Worm (Caenorhabditis elegans) whole organism, early embryonic: Measurements from ENCODE around the gene F46B6.9.

Experiments
- B0310.2 ChIP-seq: sonication (generic microtip); optimal IDR thresholded peaks from 2 replicates; lab custom pipeline; 2016; ENCODE audit warnings: mild to moderate bottlenecking, missing genetic modification characterization, missing compliant biosample characterization
- F13C5.2 ChIP-seq: sonication (generic microtip); optimal IDR thresholded peaks from 2 replicates; lab custom pipeline; 2017; ENCODE audit warnings: mild to moderate bottlenecking, missing genetic modification characterization, inconsistent platforms, missing compliant biosample characterization
- aly-1 ChIP-seq: sonication (generic microtip); optimal IDR thresholded peaks from 2 replicates; lab custom pipeline; 2016; ENCODE audit warnings: missing genetic modification characterization, missing compliant biosample characterization
- ama-1 ChIP-seq: fragments of 150-350 bp; optimal IDR thresholded peaks from 2 replicates; lab custom pipeline; 2014
- ceh-13 ChIP-seq: fragments of 200-800 bp; sonication (Bioruptor generic); optimal IDR thresholded peaks from 2 replicates; lab custom pipeline; 2018; ENCODE audit warnings: mild to moderate bottlenecking, missing genetic modification characterization, missing compliant biosample characterization
- ceh-36 ChIP-seq: sonication (generic microtip); optimal IDR thresholded peaks from 2 replicates; lab custom pipeline; 2016; ENCODE audit warnings: missing genetic modification characterization, inconsistent platforms, missing compliant biosample characterization
- ets-7 ChIP-seq: sonication (generic microtip); optimal IDR thresholded peaks from 2 replicates; lab custom pipeline; 2016; ENCODE audit warnings: missing genotype, missing genetic modification characterization, missing compliant biosample characterization
- flt-1 ChIP-seq: fragments of 200-800 bp; sonication (Bioruptor generic); IDR thresholded peaks from 2 replicates; pipeline ENCODE4 v1.3.6; 2022; ENCODE audit warnings: missing genetic modification characterization, missing compliant biosample characterization
- hmbx-1 ChIP-seq: sonication (generic microtip); optimal IDR thresholded peaks from 2 replicates; lab custom pipeline; 2016; ENCODE audit warnings: mild to moderate bottlenecking, missing genetic modification characterization, missing compliant biosample characterization
- hmg-4 ChIP-seq: fragments of 200-800 bp; sonication (Bioruptor generic); optimal IDR thresholded peaks from 2 replicates; lab custom pipeline; 2018; ENCODE audit warnings: mild to moderate bottlenecking, missing genetic modification characterization, missing compliant biosample characterization
- hnd-1 ChIP-seq: sonication (generic microtip); optimal IDR thresholded peaks from 2 replicates; lab custom pipeline; 2016; ENCODE audit warnings: missing genetic modification characterization, missing compliant biosample characterization
- pes-1 ChIP-seq: fragments of 200-800 bp; sonication (Bioruptor generic); IDR thresholded peaks from 2 replicates; pipeline ENCODE4 v1.3.6; 2022; ENCODE audit warnings: missing genetic modification reagents, missing genetic modification characterization, missing compliant biosample characterization
- scrt-1 ChIP-seq: fragments of 200-800 bp; sonication (Bioruptor generic); IDR thresholded peaks from 2 replicates; pipeline ENCODE4 v1.3.6; 2022; ENCODE audit warnings: missing genetic modification characterization, missing compliant biosample characterization
- sea-1 ChIP-seq: fragments of 200-800 bp; sonication (Bioruptor generic); conservative IDR thresholded peaks from 2 replicates; pipeline ENCODE4 v1.3.6; 2022; ENCODE audit warnings: missing genetic modification characterization, missing compliant biosample characterization
- tbx-11 ChIP-seq: fragments of 200-800 bp; sonication (Bioruptor generic); IDR thresholded peaks from 2 replicates; pipeline ENCODE4 v1.3.6; 2022; ENCODE audit warnings: missing genetic modification characterization, missing compliant biosample characterization
- tbx-37 ChIP-seq: fragments of 200-800 bp; sonication (Bioruptor generic); conservative IDR thresholded peaks from 2 replicates; pipeline ENCODE4 v1.3.6; 2022; ENCODE audit warnings: missing genetic modification reagents, missing genetic modification characterization, missing compliant biosample characterization
- tra-4 ChIP-seq: sonication (generic microtip); optimal IDR thresholded peaks from 2 replicates; lab custom pipeline; 2017; ENCODE audit warnings: missing genetic modification characterization, missing compliant biosample characterization

F46B6.9 gene

DNA sequence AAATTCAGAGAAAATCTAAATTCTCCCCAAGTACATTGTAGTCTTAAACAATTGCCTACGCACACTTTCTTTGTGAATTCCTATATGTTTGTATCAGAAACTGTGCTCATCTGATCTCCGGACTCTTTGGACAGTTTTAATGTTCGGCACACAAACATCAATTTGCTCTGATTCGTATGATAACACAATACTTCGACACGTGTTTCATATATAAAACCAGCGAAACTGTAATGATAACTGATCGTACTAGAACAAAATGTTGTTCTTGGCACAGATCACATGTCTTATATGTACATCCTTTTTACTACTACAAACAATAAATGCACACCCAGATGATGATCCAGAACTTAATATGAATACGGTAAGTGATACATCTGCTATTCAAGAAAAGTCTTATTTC, 5.3 kb upstream of the F46B6.9 start, which contains the start of gene lipl-2:
Gene lipl-2, plus strand, starts transcription at position 236 of the 400 bp plus-strand sequence.
- TF ChIP-seq flt-1 (no peak), ets-7 (tag; lab: Kevin White, UChicago) (no peak), ceh-13 (GFP tag; lab: Kevin White, UChicago) (no peak), scrt-1 (no peak), ceh-36 (tag; lab: Kevin White, UChicago) (no peak), tra-4 (tag; lab: Kevin White, UChicago) (no peak), hnd-1 (tag; lab: Kevin White, UChicago) (no peak), tbx-37 (GFP tag; lab: Robert Waterston, UW) (no peak), aly-1 (tag; lab: Kevin White, UChicago) (no peak), F13C5.2 (no peak), ama-1 (lab: Kevin White, UChicago) (no peak), pes-1 (GFP tag; lab: Robert Waterston, UW) (no peak), B0310.2 (tag; lab: Kevin White, UChicago) (no peak), hmbx-1 (no peak), sea-1 (no peak), hmg-4 (no peak), tbx-11 (no peak)

ce11 chrV:9794997-9795396, 1.7 kb upstream of the F46B6.9 start:
- TF ChIP-seq ceh-13 (GFP tag; lab: Kevin White, UChicago) (no peak), tra-4 (tag; lab: Kevin White, UChicago) (no peak)

DNA sequence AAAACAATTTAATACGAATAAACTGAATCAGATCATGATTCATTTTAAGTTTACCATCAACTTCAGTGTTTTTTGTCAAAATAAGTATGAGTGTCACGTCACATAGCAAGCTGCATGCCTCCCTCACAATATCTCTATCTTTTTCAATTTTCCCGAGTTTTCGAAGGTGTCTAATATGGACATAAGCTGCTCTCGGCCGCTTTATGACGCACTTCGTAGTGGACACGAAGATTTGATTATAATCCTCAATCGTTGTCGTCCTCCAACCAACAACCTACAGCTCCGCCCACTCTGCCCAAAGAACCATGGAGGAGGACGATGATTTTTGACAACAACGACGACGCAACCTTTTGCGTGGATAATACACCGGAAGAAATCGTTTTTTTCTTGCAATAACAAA, 660 bp upstream of the F46B6.9 start:
- TF ChIP-seq hmbx-1 (no peak), ceh-13 (GFP tag; lab: Kevin White, UChicago) (no peak), sea-1 (no peak), flt-1 (no peak), F13C5.2 (no peak), hnd-1 (tag; lab: Kevin White, UChicago) (no peak), tra-4 (tag; lab: Kevin White, UChicago) (no peak), ets-7 (tag; lab: Kevin White, UChicago) (no peak), pes-1 (GFP tag; lab: Robert Waterston, UW) (no peak)

ce11 chrV:9798212-9798611, 1.6 kb downstream of the F46B6.9 start:
- no peak for TF ChIP-seq pes-1 (GFP tag; lab: Robert Waterston, UW)
- no peak for TF ChIP-seq tbx-11
- TF ChIP-seq tbx-37 (GFP tag; lab: Robert Waterston, UW), result no peak
- TF ChIP-seq ceh-36 (tag; lab: Kevin White, UChicago), result no peak
- TF ChIP-seq scrt-1, result no peak
- TF ChIP-seq B0310.2 (tag; lab: Kevin White, UChicago), result no peak
- TF ChIP-seq ama-1 (lab: Kevin White, UChicago), result no peak
- TF ChIP-seq ceh-13 (GFP tag; lab: Kevin White, UChicago), result no peak
- no peak for TF ChIP-seq sea-1
- no peak for TF ChIP-seq hnd-1 (tag; lab: Kevin White, UChicago)
- TF ChIP-seq tra-4 (tag; lab: Kevin White, UChicago), result no peak
- TF ChIP-seq flt-1, result no peak
- TF ChIP-seq hmg-4, result no peak
- no peak for TF ChIP-seq ets-7 (tag; lab: Kevin White, UChicago)
- TF ChIP-seq aly-1 (tag; lab: Kevin White, UChicago), result no peak
- no peak for TF ChIP-seq hmbx-1
- no peak for TF ChIP-seq F13C5.2

ce11 chrV:9799076-9799475, 2.4 kb downstream of the F46B6.9 start, which contains the start of gene F46B6.13:
TSS of gene F46B6.13 (minus strand) at chrV:9799176.
- TF ChIP-seq ceh-13 (GFP tag; lab: Kevin White, UChicago) (no peak), aly-1 (tag; lab: Kevin White, UChicago) (no peak), tra-4 (tag; lab: Kevin White, UChicago) (no peak), scrt-1 (no peak), hmbx-1 (no peak), B0310.2 (tag; lab: Kevin White, UChicago) (no peak), hmg-4 (no peak), tbx-11 (no peak), pes-1 (GFP tag; lab: Robert Waterston, UW) (no peak), F13C5.2 (no peak), flt-1 (no peak), ets-7 (tag; lab: Kevin White, UChicago) (no peak), tbx-37 (GFP tag; lab: Robert Waterston, UW) (no peak), ama-1 (lab: Kevin White, UChicago) (no peak), hnd-1 (tag; lab: Kevin White, UChicago) (no peak), ceh-36 (tag; lab: Kevin White, UChicago) (no peak)

DNA sequence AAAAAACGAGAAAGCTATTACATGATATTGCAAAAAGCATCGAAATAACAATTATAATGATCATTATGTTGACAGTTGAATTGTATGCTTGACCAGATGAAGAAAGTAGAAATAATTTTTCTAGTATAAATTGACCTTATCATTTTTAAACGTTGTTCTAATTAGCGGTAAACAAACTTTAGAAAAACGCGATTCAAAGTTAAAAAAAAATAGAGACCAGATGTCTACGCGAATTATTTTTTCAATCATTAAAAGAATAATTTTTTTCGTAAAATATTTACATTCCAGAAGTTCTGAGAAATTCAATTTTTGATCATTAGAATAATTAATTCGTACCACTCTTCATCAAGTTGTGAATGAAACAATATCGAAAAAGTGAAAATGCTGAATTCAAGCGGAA, 5.3 kb downstream of the F46B6.9 start, which contains the start of gene F46B6.10:
Gene F46B6.10, minus strand, starts transcription at position 101 of the 400 bp plus-strand sequence.
- TF ChIP-seq aly-1 (tag; lab: Kevin White, UChicago) (no peak), tbx-37 (GFP tag; lab: Robert Waterston, UW) (no peak)

DNA sequence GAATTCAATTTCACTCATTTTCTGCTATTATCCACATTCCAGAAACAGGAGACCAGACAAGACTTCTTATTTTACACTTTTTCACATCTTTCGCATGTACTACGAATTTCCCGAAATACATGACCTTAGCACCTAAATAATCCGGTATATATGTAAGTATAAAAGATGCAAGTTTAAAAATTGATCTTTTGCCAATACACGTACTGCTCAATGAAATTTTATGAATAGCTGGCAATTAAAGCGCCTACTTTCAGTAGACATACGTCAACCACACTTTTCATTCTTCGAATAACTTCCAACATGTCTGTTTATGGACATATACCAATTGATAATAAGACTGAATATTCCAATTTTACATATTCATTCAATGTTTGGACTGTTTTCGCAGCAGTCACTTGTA, 6.5 kb downstream of the F46B6.9 start, which contains the start of gene sru-39:
Gene sru-39, plus strand, starts transcription at position 301 of the 400 bp plus-strand sequence.
- TF ChIP-seq scrt-1 (no peak), pes-1 (GFP tag; lab: Robert Waterston, UW) (no peak), ceh-13 (GFP tag; lab: Kevin White, UChicago) (no peak), ets-7 (tag; lab: Kevin White, UChicago) (no peak), hmbx-1 (no peak), ama-1 (lab: Kevin White, UChicago) (no peak), hnd-1 (tag; lab: Kevin White, UChicago) (no peak), aly-1 (tag; lab: Kevin White, UChicago) (no peak), tra-4 (tag; lab: Kevin White, UChicago) (no peak), F13C5.2 (no peak), B0310.2 (tag; lab: Kevin White, UChicago) (no peak), flt-1 (no peak), hmg-4 (no peak), ceh-36 (tag; lab: Kevin White, UChicago) (no peak), sea-1 (no peak)

DNA sequence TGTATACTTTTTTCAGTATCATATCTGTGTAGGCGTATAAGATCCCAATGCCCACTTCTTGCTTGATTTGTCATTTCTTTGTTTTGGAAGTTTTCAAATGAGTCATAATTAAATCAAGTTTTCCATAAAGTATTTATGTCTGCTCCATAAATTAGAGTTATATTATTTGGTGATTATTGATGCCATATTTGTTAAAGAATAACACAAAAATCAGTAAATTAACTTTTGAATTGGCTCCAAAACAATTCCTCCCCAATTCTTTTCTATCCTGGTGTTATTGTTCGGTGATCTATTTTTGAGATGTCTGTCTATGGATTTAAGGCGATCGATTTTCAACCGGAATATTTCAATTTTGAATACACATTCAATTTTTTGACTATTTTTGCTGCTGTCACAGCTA, 8.5 kb downstream of the F46B6.9 start, which contains the start of gene sru-37:
Gene sru-37, plus strand, starts transcription at position 301 of the 400 bp plus-strand sequence.
- TF ChIP-seq flt-1 (no peak), sea-1 (no peak), ceh-36 (tag; lab: Kevin White, UChicago) (no peak), ama-1 (lab: Kevin White, UChicago) (no peak), tra-4 (tag; lab: Kevin White, UChicago) (no peak), tbx-37 (GFP tag; lab: Robert Waterston, UW) (no peak), aly-1 (tag; lab: Kevin White, UChicago) (no peak), tbx-11 (no peak), B0310.2 (tag; lab: Kevin White, UChicago) (no peak), scrt-1 (no peak), pes-1 (GFP tag; lab: Robert Waterston, UW) (no peak), hmbx-1 (no peak), ceh-13 (GFP tag; lab: Kevin White, UChicago) (no peak), ets-7 (tag; lab: Kevin White, UChicago) (no peak), hmg-4 (no peak), hnd-1 (tag; lab: Kevin White, UChicago) (no peak), F13C5.2 (no peak)
